Fruit fly (Drosophila melanogaster) whole organism, prepupa: ENCODE data around the gene hook.

Experiments used
- CG11294 ChIP-seq: fragments of 200-800 bp; sonication (Bioruptor generic); IDR thresholded peaks from 2 replicates; pipeline ENCODE4 v1.3.6; 2022; ENCODE audit warnings: missing biosample characterization, missing genetic modification characterization
- CG31627 ChIP-seq: fragments of 200-800 bp; sonication (Bioruptor generic); optimal IDR thresholded peaks from 3 replicates; lab custom pipeline; 2016; ENCODE audit warnings: missing biosample characterization, missing genetic modification characterization
- Eip78C ChIP-seq: fragments of 200-800 bp; sonication (Bioruptor generic); peaks from one replicate; lab custom pipeline; 2016; ENCODE audit warnings: missing biosample characterization, missing genetic modification characterization
- Met ChIP-seq: fragments of 200-800 bp; sonication (Bioruptor generic); optimal IDR thresholded peaks from 3 replicates; lab custom pipeline; 2016; ENCODE audit warnings: missing biosample characterization, missing genetic modification characterization
- acj6 ChIP-seq: fragments of 200-800 bp; sonication (Bioruptor generic); optimal IDR thresholded peaks from 3 replicates; lab custom pipeline; 2016; ENCODE audit warnings: missing biosample characterization, missing genetic modification characterization

DNA sequence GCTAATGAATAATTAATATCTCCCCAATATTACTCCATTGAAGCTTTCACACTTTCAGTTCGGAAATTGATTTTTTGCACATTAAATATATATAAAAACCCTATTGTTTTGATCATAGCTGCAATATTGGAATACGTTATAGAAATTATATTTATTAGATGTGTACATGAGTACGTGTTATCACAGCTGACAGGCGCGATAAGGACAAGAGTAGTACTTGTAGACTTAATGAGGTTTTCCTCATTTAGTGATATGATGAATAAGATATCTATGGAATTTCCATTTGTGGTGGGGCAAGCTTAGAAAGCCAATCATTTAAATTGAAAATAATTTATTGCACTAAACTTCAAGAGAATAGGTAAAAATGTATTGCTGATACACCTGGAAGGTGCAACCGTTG lies 30.8 kb downstream of the hook start:
- TF ChIP-seq acj6 (no peak), CG11294 (GFP tag; lab: Robert Waterston, UW) (no peak), CG31627 (GFP tag; lab: Kevin White, UChicago) (no peak), Met (GFP tag; lab: Kevin White, UChicago) (no peak), Eip78C (GFP tag; lab: Kevin White, UChicago) (no peak)
